Fruit fly (Drosophila melanogaster): Measurements from ENCODE around the gene CG18749.

The CG18749 gene

dm6 chr3R:8215528-8216189 is 28.2 kb upstream of the CG18749 start:
- TF ChIP-seq tj (GFP tag; optimal IDR thresholded peaks at IDR 0.05) (no peak), toe (GFP tag; optimal IDR thresholded peaks at IDR 0.05) (no peak), Mnt (GFP tag; optimal IDR thresholded peaks at IDR 0.05) (no peak), cic (GFP tag; optimal IDR thresholded peaks at IDR 0.05) (no peak), ovo (GFP tag; optimal IDR thresholded peaks at IDR 0.05) (no peak), CG14711 (tag; optimal IDR thresholded peaks at IDR 0.05) (no peak), cnc (optimal IDR thresholded peaks at IDR 0.05) (no peak), Crg-1 (GFP tag; optimal IDR thresholded peaks at IDR 0.05) (no peak), Hr96 (GFP tag; optimal IDR thresholded peaks at IDR 0.05) (no peak), CG12768 (GFP tag; optimal IDR thresholded peaks at IDR 0.05) (no peak), CG7101 (tag; optimal IDR thresholded peaks at IDR 0.05) (no peak), CG11617 (GFP tag; optimal IDR thresholded peaks at IDR 0.05) (no peak), CG1620 (GFP tag; optimal IDR thresholded peaks at IDR 0.05) (no peak), CG7045 (GFP tag; optimal IDR thresholded peaks at IDR 0.05) (no peak), bab1 (GFP tag; optimal IDR thresholded peaks at IDR 0.05) (no peak)

dm6 chr3R:8217727-8218126 is 26.1 kb upstream of the CG18749 start, which contains the start of gene CG7800:
CG7800 (plus strand) TSS chr3R:8217957.
- no peak for TF ChIP-seq kay (GFP tag; ENCODE audit: borderline replicate concordance)
- no peak for TF ChIP-seq CG7101 (tag; optimal IDR thresholded peaks at IDR 0.05)
- TF ChIP-seq pad (GFP tag; optimal IDR thresholded peaks at IDR 0.05): no peak
- TF ChIP-seq Clk (GFP tag; optimal IDR thresholded peaks at IDR 0.05): no peak
- TF ChIP-seq Hr96 (GFP tag; optimal IDR thresholded peaks at IDR 0.05): no peak
- TF ChIP-seq CG33017 (tag; optimal IDR thresholded peaks at IDR 0.05): no peak
- TF ChIP-seq bab1 (GFP tag; optimal IDR thresholded peaks at IDR 0.05): no peak
- TF ChIP-seq cnc (optimal IDR thresholded peaks at IDR 0.05): no peak
- no peak for TF ChIP-seq toe (GFP tag; optimal IDR thresholded peaks at IDR 0.05)
- TF ChIP-seq CG12768 (GFP tag; optimal IDR thresholded peaks at IDR 0.05): no peak
- TF ChIP-seq tj (GFP tag; optimal IDR thresholded peaks at IDR 0.05): no peak
- no peak for TF ChIP-seq CG11617 (GFP tag; optimal IDR thresholded peaks at IDR 0.05)
- no peak for TF ChIP-seq CG14711 (tag; optimal IDR thresholded peaks at IDR 0.05)
- no peak for TF ChIP-seq CG1620 (GFP tag; optimal IDR thresholded peaks at IDR 0.05)
- TF ChIP-seq CG5204 (GFP tag; optimal IDR thresholded peaks at IDR 0.05): no peak
- TF ChIP-seq ovo (GFP tag; optimal IDR thresholded peaks at IDR 0.05): no peak
- TF ChIP-seq cic (GFP tag; optimal IDR thresholded peaks at IDR 0.05): no peak

dm6 chr3R:8219891-8220290 is 24.0 kb upstream of the CG18749 start, which contains the start of gene CG18249:
CG18249 (plus strand) TSS chr3R:8220146.
- TF ChIP-seq toe (GFP tag; optimal IDR thresholded peaks at IDR 0.05) (no peak), CG33017 (tag; optimal IDR thresholded peaks at IDR 0.05) (no peak), cic (GFP tag; optimal IDR thresholded peaks at IDR 0.05) (peak; percentile 85), pad (GFP tag; optimal IDR thresholded peaks at IDR 0.05) (peak; percentile 4)

- no peak for TF ChIP-seq pad (GFP tag; optimal IDR thresholded peaks at IDR 0.05)
- TF ChIP-seq bab1 (GFP tag; optimal IDR thresholded peaks at IDR 0.05): no peak
- TF ChIP-seq CG1620 (GFP tag; optimal IDR thresholded peaks at IDR 0.05): no peak
- no peak for TF ChIP-seq Mnt (GFP tag; optimal IDR thresholded peaks at IDR 0.05)
- TF ChIP-seq CG7045 (GFP tag; optimal IDR thresholded peaks at IDR 0.05): no peak
Measured at dm6 chr3R:8223074-8223597, 20.7 kb upstream of the CG18749 start.

dm6 chr3R:8224726-8225460 is 19.0 kb upstream of the CG18749 start:
- TF ChIP-seq toe (GFP tag; optimal IDR thresholded peaks at IDR 0.05) (no peak), Hr96 (GFP tag; optimal IDR thresholded peaks at IDR 0.05) (no peak), CG5204 (GFP tag; optimal IDR thresholded peaks at IDR 0.05) (no peak), CG12768 (GFP tag; optimal IDR thresholded peaks at IDR 0.05) (no peak), Clk (GFP tag; optimal IDR thresholded peaks at IDR 0.05) (no peak), CG11617 (GFP tag; optimal IDR thresholded peaks at IDR 0.05) (no peak), CG14711 (tag; optimal IDR thresholded peaks at IDR 0.05) (no peak), cnc (optimal IDR thresholded peaks at IDR 0.05) (no peak), tj (GFP tag; optimal IDR thresholded peaks at IDR 0.05) (no peak), Mnt (GFP tag; optimal IDR thresholded peaks at IDR 0.05) (no peak), CG33017 (tag; optimal IDR thresholded peaks at IDR 0.05) (no peak)

- TF ChIP-seq CG1620 (GFP tag; optimal IDR thresholded peaks at IDR 0.05) (no peak), Clk (GFP tag; optimal IDR thresholded peaks at IDR 0.05) (no peak), CG11617 (GFP tag; optimal IDR thresholded peaks at IDR 0.05) (no peak), CG7101 (tag; optimal IDR thresholded peaks at IDR 0.05) (no peak), Hr96 (GFP tag; optimal IDR thresholded peaks at IDR 0.05) (no peak), bab1 (GFP tag; optimal IDR thresholded peaks at IDR 0.05) (no peak), kay (GFP tag; ENCODE audit: borderline replicate concordance) (no peak), CG14711 (tag; optimal IDR thresholded peaks at IDR 0.05) (no peak), Mnt (GFP tag; optimal IDR thresholded peaks at IDR 0.05) (no peak), CG33017 (tag; optimal IDR thresholded peaks at IDR 0.05) (no peak), cnc (optimal IDR thresholded peaks at IDR 0.05) (no peak), Crg-1 (GFP tag; optimal IDR thresholded peaks at IDR 0.05) (no peak), cic (GFP tag; optimal IDR thresholded peaks at IDR 0.05) (no peak), tj (GFP tag; optimal IDR thresholded peaks at IDR 0.05) (no peak), CG12768 (GFP tag; optimal IDR thresholded peaks at IDR 0.05) (no peak), toe (GFP tag; optimal IDR thresholded peaks at IDR 0.05) (no peak)
Measured at dm6 chr3R:8225461-8225971, 18.3 kb upstream of the CG18749 start.

Data from whole organism, adult.